Fruit fly (Drosophila melanogaster) whole organism, larva: ENCODE data around the gene TfIIFbeta.

ENCODE experiments used
- noc ChIP-seq: fragments of 200-800 bp; sonication (Bioruptor generic); optimal IDR thresholded peaks from 3 replicates; lab custom pipeline; 2019; ENCODE audit warnings: missing biosample characterization, mild to moderate bottlenecking, missing genetic modification characterization, moderate library complexity

Gene TfIIFbeta

dm6 chr3R:10767526-10767925 is at the start of gene TfIIFbeta:
TfIIFbeta (minus strand) TSS chr3R:10767804.
- TF ChIP-seq noc (tag; lab: Kevin White, UChicago): no peak

dm6 chr3R:10815032-10815431 is 47.4 kb upstream of the TfIIFbeta start, which contains the start of the genes CG14693 and TTLL15:
CG14693 (minus strand) TSS chr3R:10815047.
TTLL15 (plus strand) TSS chr3R:10815288.
- no peak for TF ChIP-seq noc (tag; lab: Kevin White, UChicago)

dm6 chr3R:10803855-10804254 is 36.3 kb upstream of the TfIIFbeta start, which contains the start of gene CG14692:
CG14692 (minus strand) TSS chr3R:10803955.
- no peak for TF ChIP-seq noc (tag; lab: Kevin White, UChicago)

- no peak for TF ChIP-seq noc (tag; lab: Kevin White, UChicago)
Measured at dm6 chr3R:10792604-10793003, 25.0 kb upstream of the TfIIFbeta start, which contains the start of gene CG14687. CG14687 (plus strand) TSS chr3R:10792904.

dm6 chr3R:10788186-10788585 is 20.6 kb upstream of the TfIIFbeta start, which contains the start of the genes Art1 and Mcm5:
Art1 (minus strand) TSS chr3R:10788226.
Mcm5 (plus strand) TSS chr3R:10788524.
- peak; percentile 49 for TF ChIP-seq noc (tag; lab: Kevin White, UChicago)

- TF ChIP-seq noc (tag; lab: Kevin White, UChicago): peak; percentile 70
Measured at dm6 chr3R:10784058-10784499, 16.5 kb upstream of the TfIIFbeta start, which contains the start of the genes mRpL37 and Rbp1. mRpL37 (minus strand) TSS chr3R:10784092. Rbp1 (plus strand) TSS chr3R:10784383.

- no peak for TF ChIP-seq noc (tag; lab: Kevin White, UChicago)
Measured at dm6 chr3R:10782167-10782566, 14.6 kb upstream of the TfIIFbeta start, which contains the start of gene CG42633. CG42633 (minus strand) TSS chr3R:10782267.

dm6 chr3R:10780161-10780560 is 12.6 kb upstream of the TfIIFbeta start:
- no peak for TF ChIP-seq noc (tag; lab: Kevin White, UChicago)

- TF ChIP-seq noc (tag; lab: Kevin White, UChicago): no peak
Measured at dm6 chr3R:10779269-10779668, 11.7 kb upstream of the TfIIFbeta start, which contains the start of gene Desi. Desi (plus strand) TSS chr3R:10779569.

dm6 chr3R:10778151-10778550 is 10.5 kb upstream of the TfIIFbeta start:
- TF ChIP-seq noc (tag; lab: Kevin White, UChicago): no peak

dm6 chr3R:10777274-10777673 is 9.7 kb upstream of the TfIIFbeta start, which contains the start of the genes CG45076, CG45078 and fau:
CG45076 (minus strand) TSS chr3R:10777374.
CG45078 (minus strand) TSS chr3R:10777374.
fau (minus strand) TSS chr3R:10777374.
- TF ChIP-seq noc (tag; lab: Kevin White, UChicago): no peak

- TF ChIP-seq noc (tag; lab: Kevin White, UChicago): no peak
Measured at dm6 chr3R:10776047-10776659, 8.5 kb upstream of the TfIIFbeta start.

dm6 chr3R:10775246-10775645 is 7.6 kb upstream of the TfIIFbeta start:
- TF ChIP-seq noc (tag; lab: Kevin White, UChicago): no peak

- no peak for TF ChIP-seq noc (tag; lab: Kevin White, UChicago)
Measured at dm6 chr3R:10761980-10762379, 5.6 kb downstream of the TfIIFbeta start.

dm6 chr3R:10760966-10761855 is 6.4 kb downstream of the TfIIFbeta start, which contains the start of the genes MED7 and Cap-H2:
MED7 (minus strand) TSS chr3R:10761032.
Cap-H2 (plus strand) TSS chr3R:10761310.
- TF ChIP-seq noc (tag; lab: Kevin White, UChicago): peak; percentile 54
